Fruit fly (Drosophila melanogaster): Measurements from ENCODE around the gene CG10646.
A peak's percentile ranks its signal among the peaks of the same experiment; 100 is the strongest.

CG10646 gene

dm6 chr3L:12501249-12501648, 2.4 kb downstream of the CG10646 start, which contains the start of the genes CG10638 and CG10681 (continued):
- no peak for TF ChIP-seq ATbp (GFP tag; optimal IDR thresholded peaks at IDR 0.05)
- no peak for TF ChIP-seq Opbp (GFP tag; IDR thresholded peaks at IDR 0.05; ENCODE audit: partially characterized antibody)
- TF ChIP-seq gce (GFP tag; IDR thresholded peaks at IDR 0.05): no peak
- TF ChIP-seq al (GFP tag; IDR thresholded peaks at IDR 0.05): no peak
- TF ChIP-seq ranshi (GFP tag; IDR thresholded peaks at IDR 0.05): no peak
- TF ChIP-seq hb (GFP tag; IDR thresholded peaks at IDR 0.05; ENCODE audit: partially characterized antibody): no peak
- TF ChIP-seq CG1602 (GFP tag; optimal IDR thresholded peaks at IDR 0.05): peak; percentile 14
- TF ChIP-seq CG33213 (GFP tag; optimal IDR thresholded peaks at IDR 0.05): no peak
- peak; percentile 57 for TF ChIP-seq CG10654 (GFP tag; optimal IDR thresholded peaks at IDR 0.05)
- peak; percentile 22 to 51 for TF ChIP-seq Pdp1 (GFP tag; optimal IDR thresholded peaks at IDR 0.05)
- peak; percentile 8 for TF ChIP-seq dmrt11E (tag; optimal IDR thresholded peaks at IDR 0.05)
- no peak for TF ChIP-seq tna (GFP tag; IDR thresholded peaks at IDR 0.05; ENCODE audit: partially characterized antibody)
- TF ChIP-seq gcm (GFP tag; optimal IDR thresholded peaks at IDR 0.05): peak; percentile 59
- no peak for TF ChIP-seq D19B (GFP tag; optimal IDR thresholded peaks at IDR 0.05)
- no peak for TF ChIP-seq pita (GFP tag; optimal IDR thresholded peaks at IDR 0.05)
- no peak for TF ChIP-seq lov (optimal IDR thresholded peaks at IDR 0.05)
- TF ChIP-seq lov (GFP tag; IDR thresholded peaks at IDR 0.05): no peak
- TF ChIP-seq Hr51 (GFP tag; optimal IDR thresholded peaks at IDR 0.05): peak in 1 of 2 experiments; percentile 36
- no peak for TF ChIP-seq ara (GFP tag; IDR thresholded peaks at IDR 0.05)
- no peak for TF ChIP-seq knrl (GFP tag; IDR thresholded peaks at IDR 0.05; ENCODE audit: partially characterized antibody)
- peak; percentile 47 for TF ChIP-seq Xrp1 (GFP tag; IDR thresholded peaks at IDR 0.05)
- no peak for TF ChIP-seq CG17328 (GFP tag; IDR thresholded peaks at IDR 0.05)
- TF ChIP-seq CG8281 (tag; optimal IDR thresholded peaks at IDR 0.05): no peak
- TF ChIP-seq org-1 (GFP tag; optimal IDR thresholded peaks at IDR 0.05): no peak
- no peak for TF ChIP-seq Lpt (GFP tag; optimal IDR thresholded peaks at IDR 0.05)
- no peak for TF ChIP-seq CG2199 (GFP tag; IDR thresholded peaks at IDR 0.05)
- TF ChIP-seq Awh (GFP tag; IDR thresholded peaks at IDR 0.05): no peak
- TF ChIP-seq CG2202 (tag; optimal IDR thresholded peaks at IDR 0.05): peak; percentile 26
- TF ChIP-seq psq (GFP tag; optimal IDR thresholded peaks at IDR 0.05): no peak
- no peak for TF ChIP-seq dmrt99B (tag; optimal IDR thresholded peaks at IDR 0.05)
- no peak for TF ChIP-seq bcd (GFP tag; optimal IDR thresholded peaks at IDR 0.05)
- TF ChIP-seq HLH3B (GFP tag; IDR thresholded peaks at IDR 0.05): no peak
- no peak for TF ChIP-seq CG32767 (GFP tag; IDR thresholded peaks at IDR 0.05)
- peak; percentile 29; the same call in 1 of the 2 replicates for TF ChIP-seq Atf6 (GFP tag; IDR thresholded peaks at IDR 0.05)
- no peak for TF ChIP-seq CG9876 (GFP tag; optimal IDR thresholded peaks at IDR 0.05)
- TF ChIP-seq CG17385 (GFP tag; optimal IDR thresholded peaks at IDR 0.05): peak; percentile 41
- peak in 1 of 2 experiments; percentile 19 for TF ChIP-seq chif (GFP tag; optimal IDR thresholded peaks at IDR 0.05)
- TF ChIP-seq Ssrp (tag; optimal IDR thresholded peaks at IDR 0.05): no peak
- no peak for TF ChIP-seq Hr78 (GFP tag; optimal IDR thresholded peaks at IDR 0.05)
- no peak for TF ChIP-seq slp2 (GFP tag; optimal IDR thresholded peaks at IDR 0.05)
- TF ChIP-seq CG18476 (GFP tag; optimal IDR thresholded peaks at IDR 0.05): peak; percentile 53
- no peak for TF ChIP-seq CG12071 (GFP tag; optimal IDR thresholded peaks at IDR 0.05)
- peak; percentile 5 for TF ChIP-seq vfl (GFP tag; optimal IDR thresholded peaks at IDR 0.05)
- peak; percentile 0 for TF ChIP-seq Hmx (GFP tag; optimal IDR thresholded peaks at IDR 0.05)
- no peak for TF ChIP-seq CG15073 (GFP tag; optimal IDR thresholded peaks at IDR 0.05)
- no peak for TF ChIP-seq usp (GFP tag; optimal IDR thresholded peaks at IDR 0.05)
- no peak for TF ChIP-seq CG4282 (GFP tag; optimal IDR thresholded peaks at IDR 0.05)
- no peak for TF ChIP-seq CG6791 (GFP tag; IDR thresholded peaks at IDR 0.05; ENCODE audit: partially characterized antibody)
- TF ChIP-seq trh (GFP tag; optimal IDR thresholded peaks at IDR 0.05): no peak
- TF ChIP-seq Neu2 (GFP tag; optimal IDR thresholded peaks at IDR 0.05; ENCODE audit: borderline replicate concordance): no peak
- no peak for TF ChIP-seq HLH54F (GFP tag; optimal IDR thresholded peaks at IDR 0.05)
